Worm (Caenorhabditis elegans): ENCODE results near the gene srh-234.
A peak's percentile ranks its signal among the peaks of the same experiment; 100 is the strongest.

Gene srh-234

ce11 chrV:7683907-7684655 is 32.4 kb upstream of the srh-234 start, which contains the start of gene sre-11:
sre-11 (minus strand) TSS chrV:7683957.
- TF ChIP-seq nhr-12 (tag; optimal IDR thresholded peaks at IDR 0.05): no peak
- TF ChIP-seq blmp-1 (tag; optimal IDR thresholded peaks at IDR 0.05; ENCODE audit: insufficient read depth): no peak
- TF ChIP-seq sma-3 (GFP tag; optimal IDR thresholded peaks at IDR 0.05): no peak
- TF ChIP-seq snpc-4 (tag; optimal IDR thresholded peaks at IDR 0.05): no peak
- no peak for TF ChIP-seq sem-4 (tag; optimal IDR thresholded peaks at IDR 0.05)
- no peak for TF ChIP-seq elt-3 (tag; optimal IDR thresholded peaks at IDR 0.05)
- TF ChIP-seq lin-39 (tag; optimal IDR thresholded peaks at IDR 0.05): no peak
- no peak for TF ChIP-seq ama-1 (optimal IDR thresholded peaks at IDR 0.05)
- TF ChIP-seq mbf-1 (tag; optimal IDR thresholded peaks at IDR 0.05): no peak
- no peak for TF ChIP-seq mdl-1 (tag; optimal IDR thresholded peaks at IDR 0.05)
- no peak for TF ChIP-seq elt-1 (tag; optimal IDR thresholded peaks at IDR 0.05)
- no peak for TF ChIP-seq nhr-11 (tag; optimal IDR thresholded peaks at IDR 0.05)

ce11 chrV:7681388-7681787 is 29.7 kb upstream of the srh-234 start, which contains the start of gene cyp-33A1:
cyp-33A1 (minus strand) TSS chrV:7681459.
- TF ChIP-seq elt-3 (tag; optimal IDR thresholded peaks at IDR 0.05) (no peak), dmd-4 (tag; optimal IDR thresholded peaks at IDR 0.05) (no peak), unc-39 (tag; optimal IDR thresholded peaks at IDR 0.05) (no peak), elt-1 (tag; optimal IDR thresholded peaks at IDR 0.05) (no peak), R02D3.7 (tag; optimal IDR thresholded peaks at IDR 0.05) (no peak), unc-62 (GFP tag; optimal IDR thresholded peaks at IDR 0.05) (no peak), nhr-10 (tag; optimal IDR thresholded peaks at IDR 0.05) (no peak), nhr-12 (tag; optimal IDR thresholded peaks at IDR 0.05) (no peak), lin-11 (tag; optimal IDR thresholded peaks at IDR 0.05) (no peak), crh-2 (tag; optimal IDR thresholded peaks at IDR 0.05) (peak; percentile 30), mdl-1 (tag; optimal IDR thresholded peaks at IDR 0.05) (no peak), blmp-1 (tag; optimal IDR thresholded peaks at IDR 0.05; ENCODE audit: insufficient read depth) (no peak), ceh-82 (tag; optimal IDR thresholded peaks at IDR 0.05) (no peak), nhr-129 (tag; optimal IDR thresholded peaks at IDR 0.05) (peak; percentile 21), fos-1 (tag; optimal IDR thresholded peaks at IDR 0.05) (peak; percentile 34), skn-1 (tag; optimal IDR thresholded peaks at IDR 0.05) (no peak), sma-9 (GFP tag; optimal IDR thresholded peaks at IDR 0.05) (peak; percentile 80), sma-9 (tag; optimal IDR thresholded peaks at IDR 0.05) (no peak), F13H6.1 (tag; optimal IDR thresholded peaks at IDR 0.05) (no peak), egl-27 (tag; optimal IDR thresholded peaks at IDR 0.05) (no peak), ama-1 (optimal IDR thresholded peaks at IDR 0.05) (no peak)

- TF ChIP-seq C34F6.9 (tag; optimal IDR thresholded peaks at IDR 0.05) (no peak), mdl-1 (tag; optimal IDR thresholded peaks at IDR 0.05) (no peak), unc-55 (GFP tag; optimal IDR thresholded peaks at IDR 0.05) (no peak), nhr-129 (tag; optimal IDR thresholded peaks at IDR 0.05) (no peak), zag-1 (tag; optimal IDR thresholded peaks at IDR 0.05) (no peak), ama-1 (optimal IDR thresholded peaks at IDR 0.05) (no peak), ztf-1 (GFP tag; conservative IDR thresholded peaks at IDR 0.05) (no peak), nhr-77 (tag; optimal IDR thresholded peaks at IDR 0.05) (no peak), aly-2 (tag; optimal IDR thresholded peaks at IDR 0.05) (no peak), nhr-23 (tag; optimal IDR thresholded peaks at IDR 0.05) (no peak), nhr-25 (tag; optimal IDR thresholded peaks at IDR 0.05) (no peak), dmd-4 (tag; optimal IDR thresholded peaks at IDR 0.05) (no peak), snpc-4 (tag; optimal IDR thresholded peaks at IDR 0.05) (no peak), nhr-10 (tag; optimal IDR thresholded peaks at IDR 0.05) (no peak), unc-62 (GFP tag; optimal IDR thresholded peaks at IDR 0.05) (no peak), lin-11 (tag; optimal IDR thresholded peaks at IDR 0.05) (no peak), nhr-6 (tag; optimal IDR thresholded peaks at IDR 0.05) (no peak), ztf-4 (tag; optimal IDR thresholded peaks at IDR 0.05) (no peak)
Observed at ce11 chrV:7675904-7676303, 24.2 kb upstream of the srh-234 start, which contains the start of gene C12D5.3. C12D5.3 (plus strand) TSS chrV:7676204.

- TF ChIP-seq nhr-237 (tag; optimal IDR thresholded peaks at IDR 0.05): no peak
- no peak for TF ChIP-seq snpc-4 (tag; optimal IDR thresholded peaks at IDR 0.05)
- no peak for TF ChIP-seq nhr-21 (tag; optimal IDR thresholded peaks at IDR 0.05)
- TF ChIP-seq C34F6.9 (tag; optimal IDR thresholded peaks at IDR 0.05): no peak
- TF ChIP-seq lin-39 (tag; optimal IDR thresholded peaks at IDR 0.05): no peak
- no peak for TF ChIP-seq ztf-4 (tag; optimal IDR thresholded peaks at IDR 0.05)
- TF ChIP-seq dmd-4 (tag; optimal IDR thresholded peaks at IDR 0.05): no peak
- TF ChIP-seq gmeb-1 (tag; optimal IDR thresholded peaks at IDR 0.05): no peak
- no peak for TF ChIP-seq nhr-11 (tag; optimal IDR thresholded peaks at IDR 0.05)
Observed at ce11 chrV:7672258-7672657, 20.6 kb upstream of the srh-234 start, which contains the start of gene C12D5.4. C12D5.4 (plus strand) TSS chrV:7672558.

Data from whole organism, L2 larva.